Worm (Caenorhabditis elegans) whole organism, midembryonic: ENCODE data around the gene H14A12.3.

Experiments used
- T22C8.4 ChIP-seq: fragments of 200-800 bp; sonication (Bioruptor generic); IDR thresholded peaks from 2 replicates; pipeline ENCODE4 v1.3.6; 2022; ENCODE audit warnings: missing genetic modification characterization, missing compliant biosample characterization
- cog-1 ChIP-seq: sonication (generic microtip); optimal IDR thresholded peaks from 2 replicates; lab custom pipeline; 2016; ENCODE audit warnings: missing genetic modification characterization, missing compliant biosample characterization
- flt-1 ChIP-seq: fragments of 200-800 bp; sonication (Bioruptor generic); IDR thresholded peaks from 2 replicates; pipeline ENCODE4 v1.3.6; 2022; ENCODE audit warnings: missing genetic modification characterization, missing compliant biosample characterization
- klf-2 ChIP-seq: fragments of 200-800 bp; sonication (Bioruptor generic); conservative IDR thresholded peaks from 2 replicates; pipeline ENCODE4 v1.3.6; 2022; ENCODE audit warnings: missing genetic modification reagents, missing genetic modification characterization, missing compliant biosample characterization
- med-1 ChIP-seq: sonication (generic microtip); optimal IDR thresholded peaks from 2 replicates; lab custom pipeline; 2017; ENCODE audit warnings: missing genetic modification characterization, mild to moderate bottlenecking, missing compliant biosample characterization, antibody characterized with exemption, missing genetic modification reagents; ENCODE audit not compliant: insufficient read depth
- ref-1 ChIP-seq: fragments of 200-800 bp; sonication (Bioruptor generic); conservative IDR thresholded peaks from 2 replicates; pipeline ENCODE4 v1.3.6; 2022; ENCODE audit warnings: missing genetic modification reagents, missing genetic modification characterization, missing compliant biosample characterization
- tab-1 ChIP-seq: fragments of 200-800 bp; sonication (Bioruptor generic); IDR thresholded peaks from 2 replicates; pipeline ENCODE4 v1.3.6; 2022; ENCODE audit warnings: missing genetic modification characterization, missing compliant biosample characterization
- ztf-23 ChIP-seq: fragments of 200-800 bp; sonication (Bioruptor generic); IDR thresholded peaks from 2 replicates; pipeline ENCODE4 v1.3.6; 2022; ENCODE audit warnings: missing genetic modification reagents, missing genetic modification characterization, missing compliant biosample characterization
- ztf-29 ChIP-seq: fragments of 200-800 bp; sonication (Bioruptor generic); IDR thresholded peaks from 2 replicates; pipeline ENCODE4 v1.3.6; 2022; ENCODE audit warnings: missing genetic modification reagents, missing genetic modification characterization, missing compliant biosample characterization

H14A12.3 gene

ce11 chrIII:7484765-7485164 is 21.2 kb downstream of the H14A12.3 start:
- TF ChIP-seq cog-1 (no peak), ztf-29 (no peak), tab-1 (GFP tag; lab: Robert Waterston, UW) (no peak), ztf-23 (GFP tag; lab: Robert Waterston, UW) (no peak), med-1 (GFP tag; lab: Kevin White, UChicago) (no peak), ref-1 (GFP tag; lab: Robert Waterston, UW) (no peak), klf-2 (GFP tag; lab: Robert Waterston, UW) (no peak), T22C8.4 (no peak), flt-1 (GFP tag; lab: Robert Waterston, UW) (no peak)

ce11 chrIII:7488303-7488702 is 24.7 kb downstream of the H14A12.3 start:
- TF ChIP-seq ztf-29: no peak
- TF ChIP-seq klf-2 (GFP tag; lab: Robert Waterston, UW): no peak
- TF ChIP-seq cog-1: no peak
- no peak for TF ChIP-seq T22C8.4
- no peak for TF ChIP-seq ref-1 (GFP tag; lab: Robert Waterston, UW)
- TF ChIP-seq tab-1 (GFP tag; lab: Robert Waterston, UW): no peak
- TF ChIP-seq ztf-23 (GFP tag; lab: Robert Waterston, UW): no peak
- no peak for TF ChIP-seq med-1 (GFP tag; lab: Kevin White, UChicago)
- no peak for TF ChIP-seq flt-1 (GFP tag; lab: Robert Waterston, UW)

DNA sequence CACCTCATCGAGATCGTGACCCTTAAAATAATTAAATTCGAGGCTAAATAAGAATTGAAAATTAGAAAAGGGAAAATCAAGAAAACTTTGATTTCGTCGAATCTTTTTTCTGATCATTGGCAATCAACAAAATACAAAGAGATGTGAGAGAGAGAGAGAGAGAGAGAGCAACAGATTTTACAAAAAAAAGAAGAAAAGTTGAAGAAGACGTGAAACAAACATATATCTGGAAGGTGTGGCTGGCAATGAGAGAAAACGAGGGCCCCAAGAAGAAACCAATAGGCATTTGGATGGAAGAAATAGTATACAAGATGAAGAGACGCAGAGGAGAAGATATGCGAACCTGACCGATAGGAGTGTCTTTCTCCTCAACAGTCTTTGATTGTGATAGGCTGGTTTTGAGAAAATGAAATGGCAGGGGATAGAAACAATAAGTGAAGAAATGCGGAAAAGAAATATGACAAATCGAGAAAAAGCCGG is 25.5 kb downstream of the H14A12.3 start, which contains the start of gene mup-4:
TSS of gene mup-4 (minus strand) at position 51 of the 480 bp plus-strand sequence.
- TF ChIP-seq tab-1 (GFP tag; lab: Robert Waterston, UW): no peak
- TF ChIP-seq T22C8.4: no peak
- TF ChIP-seq cog-1: no peak
- TF ChIP-seq med-1 (GFP tag; lab: Kevin White, UChicago): no peak
- no peak for TF ChIP-seq ref-1 (GFP tag; lab: Robert Waterston, UW)
- TF ChIP-seq klf-2 (GFP tag; lab: Robert Waterston, UW): no peak
- no peak for TF ChIP-seq ztf-29
- no peak for TF ChIP-seq flt-1 (GFP tag; lab: Robert Waterston, UW)
- no peak for TF ChIP-seq ztf-23 (GFP tag; lab: Robert Waterston, UW)

DNA sequence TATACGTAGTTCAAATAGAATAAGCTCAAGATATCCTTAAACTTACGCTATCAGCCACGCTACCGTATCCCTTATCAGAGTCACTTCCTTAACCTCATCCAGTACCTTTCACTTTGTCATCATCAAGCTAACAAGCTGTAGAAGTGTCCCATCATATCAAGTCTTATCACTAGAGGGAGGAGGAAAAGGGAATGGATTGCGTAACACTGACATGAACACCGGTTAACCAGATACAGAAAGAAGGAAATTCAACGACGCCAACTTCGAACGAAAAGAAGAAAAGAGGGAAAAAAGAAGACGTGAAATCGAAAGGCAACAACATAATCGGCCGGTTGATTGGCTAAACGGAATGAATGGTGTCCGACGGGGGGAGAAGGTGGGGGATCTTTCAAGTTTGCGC is 26.5 kb downstream of the H14A12.3 start:
- TF ChIP-seq med-1 (GFP tag; lab: Kevin White, UChicago): no peak

DNA sequence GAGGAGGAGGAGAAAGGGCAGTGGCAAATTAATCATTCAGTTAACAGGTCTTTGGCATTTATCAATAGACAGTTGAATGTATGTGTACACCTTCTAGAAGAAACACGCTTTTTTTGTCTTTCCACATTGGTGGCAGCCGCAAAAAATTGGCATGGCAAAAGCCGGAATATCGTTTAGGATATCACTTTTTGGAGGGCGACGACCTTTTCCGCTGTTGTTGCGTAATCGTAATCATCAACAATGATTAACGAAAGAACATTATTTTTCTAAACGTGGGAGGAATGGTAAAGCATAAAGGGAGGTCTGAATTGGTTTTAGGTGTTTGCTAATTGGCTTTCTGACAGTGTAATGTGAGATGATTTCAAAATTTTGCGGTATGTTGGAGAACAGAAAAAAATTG is 28.3 kb downstream of the H14A12.3 start:
- TF ChIP-seq T22C8.4 (no peak), klf-2 (GFP tag; lab: Robert Waterston, UW) (no peak), tab-1 (GFP tag; lab: Robert Waterston, UW) (no peak), flt-1 (GFP tag; lab: Robert Waterston, UW) (no peak), ztf-29 (no peak), ztf-23 (GFP tag; lab: Robert Waterston, UW) (no peak), cog-1 (no peak), ref-1 (GFP tag; lab: Robert Waterston, UW) (no peak), med-1 (GFP tag; lab: Kevin White, UChicago) (no peak)

ce11 chrIII:7494850-7495314 is 31.3 kb downstream of the H14A12.3 start:
- TF ChIP-seq med-1 (GFP tag; lab: Kevin White, UChicago) (no peak), ref-1 (GFP tag; lab: Robert Waterston, UW) (no peak), ztf-23 (GFP tag; lab: Robert Waterston, UW) (no peak), flt-1 (GFP tag; lab: Robert Waterston, UW) (peak; percentile 78)

- TF ChIP-seq med-1 (GFP tag; lab: Kevin White, UChicago) (no peak), ztf-29 (no peak), flt-1 (GFP tag; lab: Robert Waterston, UW) (no peak), T22C8.4 (no peak), ztf-23 (GFP tag; lab: Robert Waterston, UW) (no peak), tab-1 (GFP tag; lab: Robert Waterston, UW) (no peak), klf-2 (GFP tag; lab: Robert Waterston, UW) (no peak), cog-1 (no peak), ref-1 (GFP tag; lab: Robert Waterston, UW) (no peak)
Measured at ce11 chrIII:7495616-7496146, 32.1 kb downstream of the H14A12.3 start.

DNA sequence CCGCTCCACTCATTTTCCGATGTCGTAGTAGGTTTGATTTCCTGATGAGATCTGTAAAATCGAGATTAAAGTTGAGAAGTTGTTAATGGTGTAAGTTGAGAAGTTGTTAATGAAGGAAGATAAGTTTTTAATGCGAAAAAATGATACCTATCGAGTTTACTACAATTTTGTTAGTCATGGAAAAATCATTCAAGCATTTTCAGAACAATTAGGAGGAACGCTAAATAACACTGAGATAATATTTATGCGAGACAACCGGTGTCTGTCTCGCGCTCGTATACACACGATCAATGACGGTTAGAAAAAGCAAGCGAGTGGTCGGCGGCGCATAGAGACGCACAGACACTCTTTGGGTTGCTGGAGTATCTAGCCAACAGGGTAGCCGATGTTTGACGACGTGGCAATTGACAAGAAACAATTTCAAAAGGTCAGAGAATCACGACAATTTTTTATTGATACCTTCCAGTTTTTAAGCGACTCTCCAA is 34.2 kb downstream of the H14A12.3 start, which contains the start of gene cgh-1:
TSS of gene cgh-1 (minus strand) at position 51 of the 485 bp plus-strand sequence.
- TF ChIP-seq ref-1 (GFP tag; lab: Robert Waterston, UW) (no peak), cog-1 (no peak), ztf-23 (GFP tag; lab: Robert Waterston, UW) (no peak), ztf-29 (no peak), klf-2 (GFP tag; lab: Robert Waterston, UW) (no peak), med-1 (GFP tag; lab: Kevin White, UChicago) (no peak), flt-1 (GFP tag; lab: Robert Waterston, UW) (no peak), T22C8.4 (no peak), tab-1 (GFP tag; lab: Robert Waterston, UW) (no peak)

ce11 chrIII:7498346-7498745 is 34.7 kb downstream of the H14A12.3 start:
- TF ChIP-seq ztf-29: peak; percentile 69
- no peak for TF ChIP-seq ref-1 (GFP tag; lab: Robert Waterston, UW)
- peak; percentile 61; the same call in 1 of the 2 replicates for TF ChIP-seq flt-1 (GFP tag; lab: Robert Waterston, UW)
- no peak for TF ChIP-seq T22C8.4
- TF ChIP-seq cog-1: peak; percentile 63
- TF ChIP-seq ztf-23 (GFP tag; lab: Robert Waterston, UW): peak; percentile 64; the same call in 1 of the 2 replicates
- TF ChIP-seq med-1 (GFP tag; lab: Kevin White, UChicago): no peak
- TF ChIP-seq tab-1 (GFP tag; lab: Robert Waterston, UW): 0 out of 2 replicates have a peak, but pooled peaks have one; percentile 20
- no peak for TF ChIP-seq klf-2 (GFP tag; lab: Robert Waterston, UW)
